Worm (Caenorhabditis elegans): ENCODE data around the gene srg-20.

Gene srg-20

DNA sequence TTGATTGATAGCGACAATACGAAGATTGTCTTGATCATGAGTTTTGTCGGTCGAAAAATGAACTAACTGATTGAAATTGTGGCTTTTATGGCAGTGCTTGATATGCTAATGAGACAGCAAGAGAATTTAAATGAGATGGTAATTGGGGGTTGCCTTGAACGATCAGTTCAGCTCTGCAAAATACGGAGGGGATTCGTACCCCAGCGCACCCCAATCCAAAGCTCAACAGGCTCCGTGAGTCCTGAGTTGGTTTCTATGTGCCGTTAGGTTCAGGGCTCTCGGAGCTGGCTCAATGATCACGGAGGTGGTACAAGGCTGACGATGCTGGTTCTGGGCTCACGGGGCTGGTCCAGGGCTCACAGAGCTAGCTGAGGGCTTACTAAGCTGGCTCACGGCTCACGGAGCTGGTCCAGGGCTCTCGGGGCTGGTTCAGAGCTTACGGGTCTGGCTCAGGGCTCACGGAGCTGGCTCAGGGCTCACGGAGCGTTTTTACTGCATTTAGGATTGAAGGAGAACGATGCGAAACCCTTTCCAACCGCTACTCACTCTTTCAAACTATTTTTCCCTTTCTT is 8.4 kb downstream of the srg-20 start, which contains the start of gene ZC204.6:
Gene ZC204.6, minus strand, starts transcription at position 51 of the 572 bp plus-strand sequence.
- TF ChIP-seq drap-1 (GFP tag; optimal IDR thresholded peaks at IDR 0.05) (no peak), flh-1 (GFP tag; optimal IDR thresholded peaks at IDR 0.05) (no peak)

DNA sequence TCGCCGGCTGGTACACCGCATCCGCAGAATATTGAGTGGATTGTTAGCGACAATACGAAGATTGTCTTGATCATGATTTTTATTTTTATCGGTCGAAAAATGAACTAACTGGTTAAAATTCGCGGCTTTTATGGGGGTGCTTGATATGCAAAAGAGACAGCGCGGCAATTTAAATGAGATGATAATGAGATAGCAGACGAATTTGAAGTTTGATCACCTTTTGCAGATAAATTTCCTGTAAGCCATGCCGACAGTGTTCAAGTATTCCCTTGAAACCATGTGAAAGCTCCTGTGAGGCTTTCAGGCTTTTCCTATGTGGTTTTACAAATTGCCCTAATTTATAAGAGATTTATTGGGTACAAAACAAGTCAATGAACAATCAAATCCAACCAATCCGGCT is 9.7 kb downstream of the srg-20 start, which contains the start of gene ZC204.17:
Gene ZC204.17, minus strand, starts transcription at position 101 of the 400 bp plus-strand sequence.
- TF ChIP-seq ztf-11 (tag; optimal IDR thresholded peaks at IDR 0.05) = no peak
- TF ChIP-seq mab-5 (tag; optimal IDR thresholded peaks at IDR 0.05) = no peak
- no peak for TF ChIP-seq lin-32 (GFP tag; optimal IDR thresholded peaks at IDR 0.05)
- no peak for TF ChIP-seq snpc-4 (tag; optimal IDR thresholded peaks at IDR 0.05)
- no peak for TF ChIP-seq pha-4 (tag; optimal IDR thresholded peaks at IDR 0.05)
- TF ChIP-seq ceh-43 (GFP tag; optimal IDR thresholded peaks at IDR 0.05) = no peak
- TF ChIP-seq drap-1 (GFP tag; optimal IDR thresholded peaks at IDR 0.05) = no peak

DNA sequence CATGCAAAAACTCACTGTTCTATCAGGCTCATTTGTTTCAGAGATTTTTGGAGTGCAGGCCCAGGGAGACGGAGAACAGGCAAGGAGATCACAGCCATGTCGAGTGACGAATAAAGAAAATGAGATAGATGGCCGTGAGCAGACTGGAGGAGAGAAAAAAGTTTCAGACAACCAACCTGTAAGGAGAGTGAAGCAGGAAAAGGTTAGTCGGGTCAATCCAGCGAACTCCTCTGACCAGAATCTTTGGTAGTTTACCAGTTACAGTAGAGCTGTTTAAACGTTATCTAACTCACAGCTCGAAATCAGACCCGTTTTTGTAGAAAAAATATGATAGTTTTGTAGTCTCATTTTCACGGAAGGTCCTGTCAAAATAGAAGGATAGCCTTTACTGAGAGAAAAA is 12.3 kb downstream of the srg-20 start, which contains the start of gene fbxb-21:
Gene fbxb-21, minus strand, starts transcription at position 101 of the 400 bp plus-strand sequence.
- no peak for TF ChIP-seq nhr-76 (tag; optimal IDR thresholded peaks at IDR 0.05)
- TF ChIP-seq elt-3 (tag; optimal IDR thresholded peaks at IDR 0.05) = no peak
- TF ChIP-seq pha-4 (tag; optimal IDR thresholded peaks at IDR 0.05) = no peak
- TF ChIP-seq elt-1 (tag; optimal IDR thresholded peaks at IDR 0.05; ENCODE audit: borderline replicate concordance, insufficient read depth) = no peak
- TF ChIP-seq lin-13 (tag; optimal IDR thresholded peaks at IDR 0.05) = no peak
- TF ChIP-seq flh-1 (GFP tag; optimal IDR thresholded peaks at IDR 0.05) = no peak
- no peak for TF ChIP-seq unc-39 (tag; optimal IDR thresholded peaks at IDR 0.05)
- TF ChIP-seq mls-2 (tag; optimal IDR thresholded peaks at IDR 0.05) = no peak
- TF ChIP-seq M03D4.4 (tag; optimal IDR thresholded peaks at IDR 0.05) = no peak
- no peak for TF ChIP-seq nhr-12 (tag; optimal IDR thresholded peaks at IDR 0.05)
- TF ChIP-seq snpc-4 (tag; optimal IDR thresholded peaks at IDR 0.05) = no peak
- TF ChIP-seq unc-62 (GFP tag; optimal IDR thresholded peaks at IDR 0.05) = no peak
- no peak for TF ChIP-seq mep-1 (tag; optimal IDR thresholded peaks at IDR 0.05)

DNA sequence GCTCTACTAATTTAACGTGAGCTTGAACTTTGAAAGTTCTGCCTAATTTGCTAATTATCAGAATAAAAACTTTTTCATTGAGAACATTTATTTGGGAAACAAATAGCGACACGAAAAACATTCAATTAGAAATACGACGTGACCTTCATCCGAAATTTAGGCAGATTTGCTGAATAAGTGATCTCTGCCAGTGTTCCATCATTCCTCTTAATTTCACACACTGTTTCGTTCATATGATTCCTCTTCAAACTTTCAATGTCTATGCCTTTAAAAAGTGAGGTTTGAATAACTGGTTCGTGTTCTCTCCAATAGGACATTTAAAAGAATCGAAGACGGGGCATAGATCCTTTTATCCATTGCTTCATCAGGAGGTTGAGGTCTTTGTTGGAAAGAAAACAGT is 14.0 kb downstream of the srg-20 start, which contains the start of gene fbxb-20:
Gene fbxb-20, minus strand, starts transcription at position 101 of the 400 bp plus-strand sequence.
- TF ChIP-seq mls-2 (tag; optimal IDR thresholded peaks at IDR 0.05) = no peak

DNA sequence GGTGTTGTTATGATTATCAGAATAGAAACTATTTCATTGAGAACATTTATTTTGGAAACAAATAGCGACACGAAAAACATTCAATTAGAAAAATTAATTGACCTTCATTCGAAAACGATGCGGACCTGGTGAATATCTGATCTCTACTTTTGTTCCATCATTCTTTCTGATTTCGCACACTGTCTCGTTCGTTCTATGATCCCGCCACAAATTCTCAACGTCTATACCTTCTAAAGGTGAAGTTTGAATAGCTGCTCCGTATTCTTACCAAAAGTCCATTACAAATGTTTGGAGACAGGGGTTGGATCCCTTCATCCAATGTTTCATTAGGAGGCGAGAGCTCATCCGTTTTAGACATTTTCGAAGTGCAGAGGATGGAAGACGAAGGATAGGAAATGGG is 15.3 kb downstream of the srg-20 start, which contains the start of gene fbxb-16:
Gene fbxb-16, minus strand, starts transcription at position 101 of the 400 bp plus-strand sequence.
- TF ChIP-seq elt-1 (tag; optimal IDR thresholded peaks at IDR 0.05; ENCODE audit: borderline replicate concordance, insufficient read depth) = no peak

DNA sequence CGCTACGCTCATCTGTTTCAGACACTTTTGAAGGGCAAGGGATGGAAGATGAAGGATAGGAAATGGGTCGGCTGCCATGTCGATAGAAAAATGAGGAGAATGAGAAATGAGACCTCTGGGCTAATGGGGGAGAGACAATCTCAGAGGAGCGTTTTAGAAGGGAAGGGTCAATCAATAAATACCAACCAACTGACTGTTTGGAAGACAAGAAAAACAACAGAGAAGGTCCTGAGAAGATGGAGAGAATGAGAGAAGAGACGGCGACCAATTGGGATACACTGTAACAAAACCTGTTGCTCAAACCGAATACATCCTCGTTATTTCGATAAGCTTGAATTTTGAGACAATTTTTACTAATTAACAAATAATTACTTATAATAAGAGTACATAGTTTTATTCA is 16.9 kb downstream of the srg-20 start, which contains the start of gene fbxb-15:
Gene fbxb-15, minus strand, starts transcription at position 101 of the 400 bp plus-strand sequence.
- no peak for TF ChIP-seq lin-32 (GFP tag; optimal IDR thresholded peaks at IDR 0.05)
- no peak for TF ChIP-seq ztf-11 (tag; optimal IDR thresholded peaks at IDR 0.05)
- no peak for TF ChIP-seq lsy-2 (tag; optimal IDR thresholded peaks at IDR 0.05)
- no peak for TF ChIP-seq nhr-237 (tag; optimal IDR thresholded peaks at IDR 0.05)
- TF ChIP-seq ceh-39 (tag; optimal IDR thresholded peaks at IDR 0.05) = no peak
- TF ChIP-seq M03D4.4 (tag; optimal IDR thresholded peaks at IDR 0.05) = no peak

DNA sequence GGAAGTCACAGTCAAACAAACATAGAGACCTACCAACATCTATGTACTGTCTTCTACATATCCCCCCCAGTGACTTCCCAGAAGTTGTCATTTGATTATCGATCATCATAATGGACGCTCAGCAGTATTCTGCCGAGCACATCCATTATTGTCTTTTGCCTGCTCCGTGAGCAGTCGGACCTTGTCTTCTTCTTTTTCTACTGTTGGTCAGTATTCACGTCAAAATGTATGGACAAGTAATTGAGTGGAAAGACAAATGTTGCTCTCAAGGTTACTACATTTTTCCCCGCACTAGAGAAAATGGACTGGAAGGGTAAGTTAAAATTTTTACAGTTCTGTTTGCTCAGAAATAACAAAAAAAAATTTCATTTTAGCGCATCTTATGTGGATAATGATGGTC is 18.4 kb downstream of the srg-20 start, which contains the start of gene btb-12:
Gene btb-12, plus strand, starts transcription at position 301 of the 400 bp plus-strand sequence.
- peak; percentile 6 for TF ChIP-seq ceh-39 (tag; optimal IDR thresholded peaks at IDR 0.05)
- TF ChIP-seq ceh-43 (GFP tag; optimal IDR thresholded peaks at IDR 0.05) = no peak
- no peak for TF ChIP-seq mab-5 (tag; optimal IDR thresholded peaks at IDR 0.05)

DNA sequence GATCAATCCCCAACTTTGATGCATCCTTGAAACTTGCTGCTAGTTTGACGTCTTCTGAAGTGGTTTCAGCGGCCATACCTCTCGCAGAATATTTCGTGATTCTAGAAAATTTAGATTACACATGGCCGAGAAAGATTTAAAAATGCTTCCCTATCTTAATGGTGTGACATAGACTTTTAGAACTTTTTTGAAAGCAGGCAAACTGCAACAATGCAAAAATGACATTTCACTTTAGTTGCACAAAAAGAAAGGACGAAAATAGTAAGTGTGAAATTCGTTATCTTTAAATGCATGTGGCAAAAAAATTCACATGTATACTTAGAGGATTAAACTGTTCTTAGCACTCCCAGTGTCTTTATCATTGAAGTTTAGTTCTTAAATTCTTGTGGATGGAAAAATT is 20.7 kb downstream of the srg-20 start, which contains the start of gene ZC204.12:
Gene ZC204.12, minus strand, starts transcription at position 101 of the 400 bp plus-strand sequence.
- TF ChIP-seq sptf-1 (tag; optimal IDR thresholded peaks at IDR 0.05) = no peak
- no peak for TF ChIP-seq nhr-76 (tag; optimal IDR thresholded peaks at IDR 0.05)
- no peak for TF ChIP-seq pha-4 (tag; optimal IDR thresholded peaks at IDR 0.05)
- TF ChIP-seq lin-32 (GFP tag; optimal IDR thresholded peaks at IDR 0.05) = no peak
- no peak for TF ChIP-seq unc-39 (tag; optimal IDR thresholded peaks at IDR 0.05)
- no peak for TF ChIP-seq ceh-83 (GFP tag; optimal IDR thresholded peaks at IDR 0.05)
- TF ChIP-seq mep-1 (tag; optimal IDR thresholded peaks at IDR 0.05) = no peak
- no peak for TF ChIP-seq snpc-4 (tag; optimal IDR thresholded peaks at IDR 0.05)
- no peak for TF ChIP-seq bed-3 (GFP tag; optimal IDR thresholded peaks at IDR 0.05)
- TF ChIP-seq drap-1 (GFP tag; optimal IDR thresholded peaks at IDR 0.05) = no peak
- TF ChIP-seq ces-1 (GFP tag; optimal IDR thresholded peaks at IDR 0.05) = no peak
- no peak for TF ChIP-seq elt-1 (tag; optimal IDR thresholded peaks at IDR 0.05; ENCODE audit: borderline replicate concordance, insufficient read depth)
- no peak for TF ChIP-seq nhr-12 (tag; optimal IDR thresholded peaks at IDR 0.05)
- TF ChIP-seq flh-1 (GFP tag; optimal IDR thresholded peaks at IDR 0.05) = no peak
